Worm (Caenorhabditis elegans): ENCODE results near the gene T16A1.10.
A peak's percentile ranks its signal among the peaks of the same experiment; 100 is the strongest.

- TF ChIP-seq ztf-11 (tag; optimal IDR thresholded peaks at IDR 0.05) (no peak), zag-1 (tag; optimal IDR thresholded peaks at IDR 0.05) (no peak), ama-1 (optimal IDR thresholded peaks at IDR 0.05) (no peak), elt-2 (tag; optimal IDR thresholded peaks at IDR 0.05) (peak; percentile 38), pqm-1 (tag; optimal IDR thresholded peaks at IDR 0.05) (no peak), lin-39 (tag; optimal IDR thresholded peaks at IDR 0.05) (no peak), nhr-77 (tag; optimal IDR thresholded peaks at IDR 0.05) (no peak), sptf-1 (tag; optimal IDR thresholded peaks at IDR 0.05) (no peak), nhr-76 (tag; optimal IDR thresholded peaks at IDR 0.05) (no peak), lin-13 (GFP tag; optimal IDR thresholded peaks at IDR 0.05) (no peak), snpc-4 (tag; optimal IDR thresholded peaks at IDR 0.05) (no peak), nhr-237 (tag; optimal IDR thresholded peaks at IDR 0.05) (no peak), unc-62 (GFP tag; optimal IDR thresholded peaks at IDR 0.05) (no peak)
Measured at ce11 chrII:2099139-2099976, 7.5 kb upstream of the T16A1.10 start, which contains the start of gene math-42.

Measured in whole organism, L1 larva.